Fruit fly (Drosophila melanogaster): Measurements from ENCODE around the gene CD98hc.

DNA sequence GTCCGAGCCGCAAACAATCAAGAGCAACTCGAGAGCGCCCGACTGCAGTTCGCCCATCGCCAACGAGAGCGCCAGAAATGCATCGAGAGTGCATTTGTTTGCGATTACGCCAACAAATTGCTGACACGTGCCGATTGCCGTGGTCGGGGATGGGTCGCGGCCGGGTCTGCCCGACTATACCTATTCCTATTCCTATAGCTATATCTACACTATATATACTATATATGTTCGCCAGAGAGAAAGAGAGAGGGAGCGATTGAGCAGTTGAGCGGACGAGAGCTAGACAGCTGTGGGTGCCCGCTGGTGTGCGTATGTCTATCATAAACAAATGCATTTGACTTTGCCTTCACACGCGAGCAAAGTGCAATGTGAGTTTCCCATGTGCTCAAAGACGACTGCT, 30.9 kb downstream of the CD98hc start:
- TF ChIP-seq h (optimal IDR thresholded peaks at IDR 0.05), result no peak
- TF ChIP-seq psq (optimal IDR thresholded peaks at IDR 0.05), result no peak
- no peak for TF ChIP-seq insv (optimal IDR thresholded peaks at IDR 0.05)
- no peak for TF ChIP-seq Sin3A (optimal IDR thresholded peaks at IDR 0.05)
- TF ChIP-seq Myc (optimal IDR thresholded peaks at IDR 0.05), result no peak
